Worm (Caenorhabditis elegans) whole organism, L4 larva: ENCODE data around the gene F56D2.8.
A peak's percentile ranks its signal among the peaks of the same experiment; 100 is the strongest.

Experiments used
- F10B5.3 ChIP-seq: sonication (generic microtip); optimal IDR thresholded peaks from 2 replicates; lab custom pipeline; 2016; ENCODE audit warnings: mild to moderate bottlenecking, missing genetic modification characterization, missing compliant biosample characterization
- F49E8.2 ChIP-seq: sonication (generic microtip); optimal IDR thresholded peaks from 2 replicates; lab custom pipeline; 2016; ENCODE audit warnings: missing compliant biosample characterization, mild to moderate bottlenecking, missing genetic modification characterization, borderline replicate concordance
- T20F7.1 ChIP-seq: fragments of 200-800 bp; sonication (Bioruptor generic); optimal IDR thresholded peaks from 2 replicates; lab custom pipeline; 2018; ENCODE audit warnings: mild to moderate bottlenecking, missing genetic modification characterization, missing compliant biosample characterization
- Y75B8A.6 ChIP-seq: fragments of 200-800 bp; sonication (Bioruptor generic); IDR thresholded peaks from 2 replicates; pipeline ENCODE4 v1.3.6; 2022; ENCODE audit warnings: missing genetic modification reagents, missing genetic modification characterization, missing compliant biosample characterization
- aha-1 ChIP-seq: fragments of 150-350 bp; peaks from one replicate; lab custom pipeline; 2014; ENCODE audit warnings: missing biosample characterization, missing genetic modification characterization
- ama-1 ChIP-seq: fragments of 150-350 bp; optimal IDR thresholded peaks from 2 replicates; lab custom pipeline; 2014; ENCODE audit warnings: inconsistent platforms, mixed read lengths
- ceh-20 ChIP-seq: fragments of 200-800 bp; sonication (Bioruptor generic); IDR thresholded peaks from 2 replicates; pipeline ENCODE4 v1.3.6; 2022; ENCODE audit warnings: missing genetic modification reagents, missing genetic modification characterization, missing compliant biosample characterization
- ceh-28 ChIP-seq: fragments of 150-350 bp; optimal IDR thresholded peaks from 2 replicates; lab custom pipeline; 2014; ENCODE audit warnings: missing biosample characterization, missing genetic modification reagents, missing genetic modification characterization
- ceh-32 ChIP-seq: sonication (generic microtip); optimal IDR thresholded peaks from 2 replicates; lab custom pipeline; 2016; ENCODE audit warnings: mild to moderate bottlenecking, missing genetic modification characterization, missing compliant biosample characterization; ENCODE audit not compliant: poor library complexity
- ceh-44 ChIP-seq: fragments of 200-800 bp; sonication (Bioruptor generic); IDR thresholded peaks from 2 replicates; pipeline ENCODE4 v1.3.6; 2022; ENCODE audit warnings: missing genetic modification reagents, missing genetic modification characterization, missing compliant biosample characterization
- ces-1 ChIP-seq: fragments of 150-350 bp; sonication (generic microtip); optimal IDR thresholded peaks from 4 replicates; lab custom pipeline; 2014; ENCODE audit warnings: missing biosample characterization, missing genetic modification reagents, missing genetic modification characterization
- daf-16 ChIP-seq, 3 experiments: sonication (generic microtip); optimal IDR thresholded peaks; 2 replicates each; lab custom pipeline; 2016 to 2017; ENCODE audit warnings: missing genetic modification characterization in 3 of 3, missing genetic modification reagents in 3 of 3, mild to moderate bottlenecking in 2 of 3, missing compliant biosample characterization in 2 of 3, missing biosample characterization in 1 of 3, moderate library complexity in 1 of 3
- dmd-6 ChIP-seq: fragments of 200-800 bp; sonication (Bioruptor generic); IDR thresholded peaks from 2 replicates; pipeline ENCODE4 v1.3.6; 2022; ENCODE audit warnings: missing genetic modification reagents, missing genetic modification characterization, missing compliant biosample characterization
- dve-1 ChIP-seq: sonication (generic microtip); optimal IDR thresholded peaks from 2 replicates; lab custom pipeline; 2017; ENCODE audit warnings: antibody characterized with exemption, mild to moderate bottlenecking, missing genetic modification characterization, missing compliant biosample characterization; ENCODE audit not compliant: insufficient read depth
- fkh-10 ChIP-seq: fragments of 150-350 bp; optimal IDR thresholded peaks from 2 replicates; lab custom pipeline; 2014; ENCODE audit warnings: missing biosample characterization, missing genetic modification reagents, missing genetic modification characterization
- hif-1 ChIP-seq, 2 experiments: sonication (generic microtip); optimal IDR thresholded peaks; 2 replicates each; lab custom pipeline; 2016 to 2017; ENCODE audit warnings: missing compliant biosample characterization in 2 of 2, missing genetic modification characterization in 2 of 2, missing genetic modification reagents in 2 of 2, missing genotype in 2 of 2, mild to moderate bottlenecking in 1 of 2
- hlh-11 ChIP-seq: fragments of 200-800 bp; sonication (Bioruptor generic); optimal IDR thresholded peaks from 2 replicates; lab custom pipeline; 2018; ENCODE audit warnings: mild to moderate bottlenecking, missing genetic modification characterization, missing compliant biosample characterization
- hlh-30 ChIP-seq: sonication (generic microtip); optimal IDR thresholded peaks from 2 replicates; lab custom pipeline; 2017; ENCODE audit warnings: antibody characterized with exemption, mild to moderate bottlenecking, missing genetic modification characterization, missing compliant biosample characterization; ENCODE audit not compliant: insufficient read depth
- lin-13 ChIP-seq: fragments of 150-350 bp; optimal IDR thresholded peaks from 2 replicates; lab custom pipeline; 2014; ENCODE audit warnings: missing biosample characterization, missing genetic modification reagents, missing genetic modification characterization
- lsy-2 ChIP-seq, 2 experiments: fragments of 150-350 bp in 1 of 2; sonication (generic microtip) in 1 of 2; optimal IDR thresholded peaks; 2 replicates each; lab custom pipeline; 2014 to 2017; ENCODE audit warnings: missing biosample characterization in 2 of 2, missing genetic modification characterization in 2 of 2
- mdl-1 ChIP-seq, 2 experiments: fragments of 150-350 bp in 1 of 2; sonication (generic microtip) in 1 of 2; optimal IDR thresholded peaks; 2 replicates each; lab custom pipeline; 2014 to 2017; ENCODE audit warnings: missing biosample characterization in 2 of 2, missing genetic modification characterization in 2 of 2
- mdt-29 ChIP-seq: fragments of 200-800 bp; sonication (Bioruptor generic); IDR thresholded peaks from 2 replicates; pipeline ENCODE4 v1.3.6; 2022; ENCODE audit warnings: missing genetic modification reagents, missing genetic modification characterization, missing compliant biosample characterization
- mep-1 ChIP-seq: fragments of 150-350 bp; sonication (generic microtip); optimal IDR thresholded peaks from 3 replicates; lab custom pipeline; 2014; ENCODE audit warnings: missing biosample characterization, missing genetic modification characterization
- mes-2 ChIP-seq: sonication (generic microtip); optimal IDR thresholded peaks from 2 replicates; lab custom pipeline; 2016; ENCODE audit warnings: missing genotype, mild to moderate bottlenecking, missing genetic modification characterization, missing compliant biosample characterization; ENCODE audit not compliant: poor library complexity, severe bottlenecking
- mxl-3 ChIP-seq: fragments of 200-800 bp; sonication (Bioruptor generic); optimal IDR thresholded peaks from 2 replicates; lab custom pipeline; 2018; ENCODE audit warnings: mild to moderate bottlenecking, missing genetic modification characterization, missing compliant biosample characterization
- nhr-10 ChIP-seq: fragments of 150-350 bp; optimal IDR thresholded peaks from 2 replicates; lab custom pipeline; 2014; ENCODE audit warnings: missing biosample characterization, missing genetic modification characterization
- nhr-102 ChIP-seq: sonication (generic microtip); optimal IDR thresholded peaks from 2 replicates; lab custom pipeline; 2016; ENCODE audit warnings: mild to moderate bottlenecking, missing genetic modification characterization, moderate library complexity, missing compliant biosample characterization
- nhr-11 ChIP-seq: fragments of 150-350 bp; optimal IDR thresholded peaks from 2 replicates; lab custom pipeline; 2014; ENCODE audit warnings: missing biosample characterization, missing genetic modification characterization
- nhr-28 ChIP-seq: fragments of 150-350 bp; optimal IDR thresholded peaks from 2 replicates; lab custom pipeline; 2014; ENCODE audit warnings: missing biosample characterization, missing genetic modification characterization
- nhr-41 ChIP-seq: fragments of 200-800 bp; sonication (Bioruptor generic); IDR thresholded peaks from 2 replicates; pipeline ENCODE4 v1.3.6; 2022; ENCODE audit warnings: missing genetic modification reagents, missing genetic modification characterization, missing compliant biosample characterization
- nhr-42 ChIP-seq: fragments of 200-800 bp; sonication (Bioruptor generic); IDR thresholded peaks from 2 replicates; pipeline ENCODE4 v1.3.6; 2022; ENCODE audit warnings: missing genetic modification characterization, missing compliant biosample characterization
- nhr-48 ChIP-seq: sonication (generic microtip); optimal IDR thresholded peaks from 2 replicates; lab custom pipeline; 2016; ENCODE audit warnings: mild to moderate bottlenecking, missing genetic modification characterization, missing compliant biosample characterization
- nhr-6 ChIP-seq: fragments of 150-350 bp; optimal IDR thresholded peaks from 2 replicates; lab custom pipeline; 2014; ENCODE audit warnings: missing biosample characterization, missing genetic modification characterization
- nhr-77 ChIP-seq: fragments of 150-350 bp; optimal IDR thresholded peaks from 2 replicates; lab custom pipeline; 2014; ENCODE audit warnings: missing biosample characterization, missing genetic modification characterization
- snpc-4 ChIP-seq: fragments of 150-350 bp; optimal IDR thresholded peaks from 2 replicates; lab custom pipeline; 2014; ENCODE audit warnings: missing biosample characterization, missing genetic modification characterization
- tag-97 ChIP-seq: fragments of 200-800 bp; sonication (Bioruptor generic); IDR thresholded peaks from 2 replicates; pipeline ENCODE4 v1.3.6; 2022; ENCODE audit warnings: missing genetic modification characterization, missing compliant biosample characterization
- tra-1 ChIP-seq: fragments of 200-800 bp; sonication (Bioruptor generic); IDR thresholded peaks from 2 replicates; pipeline ENCODE4 v1.3.6; 2022; ENCODE audit warnings: missing genetic modification reagents, missing genetic modification characterization, missing compliant biosample characterization
- unc-39 ChIP-seq: sonication (generic microtip); optimal IDR thresholded peaks from 2 replicates; lab custom pipeline; 2017; ENCODE audit warnings: missing biosample characterization, missing genetic modification characterization
- unc-62 ChIP-seq, 3 experiments: fragments of 150-350 bp in 1 of 3; sonication (generic microtip); optimal IDR thresholded peaks in 2 of 3; peaks in 1 of 3; 1 replicate in 1 of 3; 2 replicates in 2 of 3; lab custom pipeline; 2014 to 2017; ENCODE audit warnings: missing biosample characterization in 3 of 3, missing genetic modification characterization in 3 of 3, missing genetic modification reagents in 3 of 3, missing genotype in 1 of 3
- zfp-2 ChIP-seq: sonication (generic microtip); optimal IDR thresholded peaks from 2 replicates; lab custom pipeline; 2016; ENCODE audit warnings: mild to moderate bottlenecking, missing genetic modification characterization, missing compliant biosample characterization
- ztf-7 ChIP-seq: fragments of 150-350 bp; optimal IDR thresholded peaks from 2 replicates; lab custom pipeline; 2014; ENCODE audit warnings: missing biosample characterization, missing genetic modification characterization

The F56D2.8 gene

DNA sequence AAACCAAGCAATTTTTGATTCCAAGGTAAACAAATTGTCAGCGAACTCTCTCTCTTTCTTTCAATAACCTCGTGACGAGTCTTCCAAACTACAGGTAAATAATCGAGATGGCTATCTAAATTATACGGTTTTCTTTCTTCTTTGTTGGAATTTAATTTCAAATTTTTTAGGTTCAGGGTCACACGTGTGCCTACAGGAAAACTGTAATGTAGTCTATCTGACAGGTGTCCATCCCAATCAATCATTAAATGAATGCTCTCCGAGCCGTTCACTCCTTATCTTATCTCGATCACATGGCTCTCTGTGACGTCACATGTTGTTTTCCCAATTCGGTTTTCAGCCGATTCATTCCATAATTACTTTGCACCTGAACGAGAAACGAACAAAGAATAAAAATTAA, 29.6 kb downstream of the F56D2.8 start (continued):
- TF ChIP-seq F49E8.2 (no peak), tag-97 (no peak)

ce11 chrIII:5552072-5552667, 30.5 kb downstream of the F56D2.8 start, which contains the start of gene F09F7.6:
TSS of gene F09F7.6 (minus strand) at chrIII:5552135.
- TF ChIP-seq zfp-2 (tag; lab: Kevin White, UChicago) (no peak), mdt-29 (GFP tag; lab: Robert Waterston, UW) (no peak), F10B5.3 (tag; lab: Kevin White, UChicago) (no peak), nhr-11 (tag; lab: Kevin White, UChicago) (peak; percentile 67), ceh-28 (no peak), hlh-30 (tag; lab: Kevin White, UChicago) (peak; percentile 92), snpc-4 (tag; lab: Kevin White, UChicago) (no peak), mes-2 (tag; lab: Kevin White, UChicago) (peak; percentile 21), mxl-3 (peak; percentile 68), unc-39 (tag; lab: Kevin White, UChicago) (no peak), ztf-7 (tag; lab: Kevin White, UChicago) (peak; percentile 13), ces-1 (GFP tag; lab: Kevin White, UChicago) (no peak), daf-16 (GFP tag; optimal IDR thresholded peaks at IDR 0.05; lab: Kevin White, UChicago) (peak; percentile 77 to 80), daf-16 (tag; optimal IDR thresholded peaks at IDR 0.05; lab: Kevin White, UChicago) (peak; percentile 93), T20F7.1 (peak; percentile 9), nhr-48 (tag; lab: Kevin White, UChicago) (peak; percentile 33), mep-1 (tag; lab: Kevin White, UChicago) (peak; percentile 71), ceh-20 (GFP tag; lab: Robert Waterston, UW) (peak; percentile 59; the same call in 1 of the 2 replicates), fkh-10 (GFP tag; lab: Kevin White, UChicago) (no peak), lin-13 (GFP tag; lab: Kevin White, UChicago) (no peak), Y75B8A.6 (GFP tag; lab: Robert Waterston, UW) (no peak), nhr-41 (GFP tag; lab: Robert Waterston, UW) (no peak), lsy-2 (tag; optimal IDR thresholded peaks at IDR 0.05; lab: Kevin White, UChicago) (peak in 1 of 2 experiments; percentile 69), nhr-102 (peak; percentile 24), ama-1 (lab: Kevin White, UChicago) (peak; percentile 92), nhr-28 (tag; lab: Kevin White, UChicago) (peak; percentile 82), nhr-42 (GFP tag; lab: Robert Waterston, UW) (no peak), mdl-1 (tag; optimal IDR thresholded peaks at IDR 0.05; lab: Kevin White, UChicago) (peak; percentile 82 to 94), nhr-77 (tag; lab: Kevin White, UChicago) (peak; percentile 84), unc-62 (GFP tag; optimal IDR thresholded peaks at IDR 0.05 in 1 of 2; lab: Kevin White, UChicago) (peak in 1 of 2 experiments; percentile 96), unc-62 (tag; optimal IDR thresholded peaks at IDR 0.05; lab: Kevin White, UChicago) (no peak), ceh-32 (tag; lab: Kevin White, UChicago) (no peak), ceh-44 (GFP tag; lab: Robert Waterston, UW) (no peak), dve-1 (tag; lab: Kevin White, UChicago) (peak; percentile 96), dmd-6 (GFP tag; lab: Robert Waterston, UW) (peak; percentile 81), nhr-6 (tag; lab: Kevin White, UChicago) (peak; percentile 38), aha-1 (tag; lab: Kevin White, UChicago) (peak; percentile 89), hlh-11 (tag; lab: Kevin White, UChicago) (peak; percentile 94), tra-1 (GFP tag; lab: Robert Waterston, UW) (peak; percentile 74), hif-1 (tag; optimal IDR thresholded peaks at IDR 0.05; lab: Kevin White, UChicago) (peak in 1 of 2 experiments; percentile 49), nhr-10 (tag; lab: Kevin White, UChicago) (peak; percentile 2)
